Worm (Caenorhabditis elegans) whole organism, mixed stage, embryonic: ENCODE measurements around the gene C04F5.2.

Source experiments
- M03D4.4 ChIP-seq: sonication (generic microtip); optimal IDR thresholded peaks from 2 replicates; lab custom pipeline; 2017; ENCODE audit warnings: mild to moderate bottlenecking, missing genetic modification characterization, missing compliant biosample characterization
- bed-3 ChIP-seq: fragments of 200-800 bp; sonication (Bioruptor generic); optimal IDR thresholded peaks from 3 replicates; lab custom pipeline; 2018; ENCODE audit warnings: mild to moderate bottlenecking, missing genetic modification characterization, moderate library complexity, missing compliant biosample characterization
- blmp-1 ChIP-seq: fragments of 150-350 bp; optimal IDR thresholded peaks from 2 replicates; lab custom pipeline; 2014; ENCODE audit warnings: missing biosample characterization, missing genetic modification characterization
- ceh-39 ChIP-seq: fragments of 150-350 bp; optimal IDR thresholded peaks from 2 replicates; lab custom pipeline; 2014; ENCODE audit warnings: missing biosample characterization, missing genetic modification characterization
- ceh-43 ChIP-seq: fragments of 200-800 bp; sonication (Bioruptor generic); optimal IDR thresholded peaks from 2 replicates; lab custom pipeline; 2018; ENCODE audit warnings: mild to moderate bottlenecking, missing genetic modification characterization, moderate library complexity, missing compliant biosample characterization
- ceh-83 ChIP-seq: fragments of 200-800 bp; sonication (Bioruptor generic); optimal IDR thresholded peaks from 2 replicates; lab custom pipeline; 2018; ENCODE audit warnings: mild to moderate bottlenecking, missing genetic modification characterization, missing compliant biosample characterization
- ces-1 ChIP-seq: fragments of 150-350 bp; optimal IDR thresholded peaks from 2 replicates; lab custom pipeline; 2014; ENCODE audit warnings: missing biosample characterization, missing genetic modification reagents, missing genetic modification characterization
- cnd-1 ChIP-seq: fragments of 200-800 bp; sonication (Bioruptor generic); optimal IDR thresholded peaks from 2 replicates; lab custom pipeline; 2018; ENCODE audit warnings: mild to moderate bottlenecking, missing genetic modification characterization, missing compliant biosample characterization
- drap-1 ChIP-seq: fragments of 200-800 bp; sonication (Bioruptor generic); optimal IDR thresholded peaks from 3 replicates; lab custom pipeline; 2018; ENCODE audit warnings: mild to moderate bottlenecking, missing genetic modification characterization, missing compliant biosample characterization
- elt-1 ChIP-seq: sonication (generic microtip); optimal IDR thresholded peaks from 2 replicates; lab custom pipeline; 2017; ENCODE audit warnings: missing genetic modification characterization, mild to moderate bottlenecking, missing compliant biosample characterization, antibody characterized with exemption, moderate library complexity, borderline replicate concordance; ENCODE audit not compliant: insufficient read depth
- elt-3 ChIP-seq: fragments of 150-350 bp; optimal IDR thresholded peaks from 2 replicates; lab custom pipeline; 2014; ENCODE audit warnings: missing biosample characterization, missing genetic modification characterization
- flh-1 ChIP-seq: fragments of 200-800 bp; sonication (Bioruptor generic); optimal IDR thresholded peaks from 2 replicates; lab custom pipeline; 2018; ENCODE audit warnings: mild to moderate bottlenecking, missing genetic modification characterization, moderate library complexity, missing compliant biosample characterization
- ham-2 ChIP-seq: fragments of 200-800 bp; sonication (Bioruptor generic); optimal IDR thresholded peaks from 2 replicates; lab custom pipeline; 2018; ENCODE audit warnings: mild to moderate bottlenecking, missing genetic modification characterization, missing compliant biosample characterization
- hlh-1 ChIP-seq: fragments of 150-350 bp; optimal IDR thresholded peaks from 2 replicates; lab custom pipeline; 2014; ENCODE audit warnings: missing biosample characterization, missing genetic modification reagents, missing genetic modification characterization
- lin-13 ChIP-seq: fragments of 150-350 bp; optimal IDR thresholded peaks from 2 replicates; lab custom pipeline; 2014; ENCODE audit warnings: missing biosample characterization, missing genetic modification characterization
- lin-32 ChIP-seq: fragments of 200-800 bp; sonication (Bioruptor generic); optimal IDR thresholded peaks from 2 replicates; lab custom pipeline; 2018; ENCODE audit warnings: mild to moderate bottlenecking, missing genetic modification characterization, missing compliant biosample characterization
- lsy-2 ChIP-seq: fragments of 150-350 bp; optimal IDR thresholded peaks from 2 replicates; lab custom pipeline; 2014; ENCODE audit warnings: missing biosample characterization, missing genetic modification characterization
- mab-5 ChIP-seq: fragments of 150-350 bp; optimal IDR thresholded peaks from 2 replicates; lab custom pipeline; 2014; ENCODE audit warnings: missing biosample characterization, missing genetic modification characterization
- mep-1 ChIP-seq: fragments of 150-350 bp; optimal IDR thresholded peaks from 2 replicates; lab custom pipeline; 2017; ENCODE audit warnings: missing biosample characterization, missing genetic modification reagents, missing genetic modification characterization, inconsistent platforms
- mls-2 ChIP-seq: sonication (generic microtip); optimal IDR thresholded peaks from 2 replicates; lab custom pipeline; 2016; ENCODE audit warnings: mild to moderate bottlenecking, missing genetic modification characterization, moderate library complexity, missing compliant biosample characterization
- nhr-12 ChIP-seq: fragments of 150-350 bp; optimal IDR thresholded peaks from 2 replicates; lab custom pipeline; 2014; ENCODE audit warnings: missing biosample characterization, missing genetic modification characterization
- nhr-2 ChIP-seq: fragments of 150-350 bp; optimal IDR thresholded peaks from 2 replicates; lab custom pipeline; 2014; ENCODE audit warnings: missing biosample characterization, missing genetic modification characterization
- nhr-237 ChIP-seq: fragments of 150-350 bp; optimal IDR thresholded peaks from 2 replicates; lab custom pipeline; 2014; ENCODE audit warnings: missing biosample characterization, missing genetic modification characterization
- nhr-28 ChIP-seq: fragments of 150-350 bp; optimal IDR thresholded peaks from 2 replicates; lab custom pipeline; 2014; ENCODE audit warnings: missing biosample characterization, missing genetic modification characterization
- nhr-76 ChIP-seq: sonication (generic microtip); optimal IDR thresholded peaks from 2 replicates; lab custom pipeline; 2017; ENCODE audit warnings: missing biosample characterization, missing genetic modification characterization
- pha-4 ChIP-seq: fragments of 150-350 bp; optimal IDR thresholded peaks from 2 replicates; lab custom pipeline; 2018; ENCODE audit warnings: missing biosample characterization, missing genetic modification reagents, missing genetic modification characterization
- sem-2 ChIP-seq: fragments of 200-800 bp; sonication (Bioruptor generic); optimal IDR thresholded peaks from 2 replicates; lab custom pipeline; 2018; ENCODE audit warnings: mild to moderate bottlenecking, missing genetic modification characterization, missing compliant biosample characterization
- snpc-4 ChIP-seq: fragments of 150-350 bp; optimal IDR thresholded peaks from 2 replicates; lab custom pipeline; 2014; ENCODE audit warnings: missing biosample characterization, missing genetic modification characterization
- sptf-1 ChIP-seq: sonication (generic microtip); optimal IDR thresholded peaks from 2 replicates; lab custom pipeline; 2017; ENCODE audit warnings: mild to moderate bottlenecking, missing genetic modification characterization, moderate library complexity, missing compliant biosample characterization
- tbx-8 ChIP-seq: fragments of 200-800 bp; sonication (Bioruptor generic); optimal IDR thresholded peaks from 2 replicates; lab custom pipeline; 2018; ENCODE audit warnings: mild to moderate bottlenecking, missing genetic modification characterization, moderate library complexity, missing compliant biosample characterization
- unc-120 ChIP-seq: sonication (generic microtip); optimal IDR thresholded peaks from 2 replicates; lab custom pipeline; 2017; ENCODE audit warnings: missing genetic modification characterization, missing compliant biosample characterization; ENCODE audit not compliant: poor library complexity, severe bottlenecking
- unc-39 ChIP-seq: fragments of 150-350 bp; optimal IDR thresholded peaks from 2 replicates; lab custom pipeline; 2014; ENCODE audit warnings: missing biosample characterization, missing genetic modification characterization
- unc-62 ChIP-seq: fragments of 150-350 bp; optimal IDR thresholded peaks from 2 replicates; lab custom pipeline; 2014; ENCODE audit warnings: missing biosample characterization, missing genetic modification reagents, missing genetic modification characterization
- zip-8 ChIP-seq: fragments of 150-350 bp; optimal IDR thresholded peaks from 2 replicates; lab custom pipeline; 2014; ENCODE audit warnings: missing biosample characterization, missing genetic modification characterization
- ztf-11 ChIP-seq: fragments of 150-350 bp; optimal IDR thresholded peaks from 2 replicates; lab custom pipeline; 2014; ENCODE audit warnings: missing biosample characterization, missing genetic modification characterization

Gene C04F5.2

ce11 chrV:5049333-5049942, 47.5 kb downstream of the C04F5.2 start, which contains the start of the genes pqn-51 and K11D12.14:
TSS of gene pqn-51 (plus strand) at chrV:5049607.
TSS of gene K11D12.14 (plus strand) at chrV:5049636.
- TF ChIP-seq bed-3 (GFP tag; lab: Kevin White, UChicago), result peak; percentile 35
- TF ChIP-seq pha-4 (tag; lab: Kevin White, UChicago), result peak; percentile 42
- TF ChIP-seq sem-2 (GFP tag; lab: Kevin White, UChicago), result no peak
- no peak for TF ChIP-seq unc-39 (tag; lab: Kevin White, UChicago)
- peak; percentile 3 for TF ChIP-seq mep-1 (tag; lab: Kevin White, UChicago)
- no peak for TF ChIP-seq nhr-76 (tag; lab: Kevin White, UChicago)
- TF ChIP-seq ceh-43, result no peak
- peak; percentile 92 for TF ChIP-seq nhr-237
- peak; percentile 63 for TF ChIP-seq lsy-2 (tag; lab: Kevin White, UChicago)
- TF ChIP-seq nhr-28, result no peak
- TF ChIP-seq elt-1 (tag; lab: Kevin White, UChicago), result no peak
- peak; percentile 87 for TF ChIP-seq ces-1 (GFP tag; lab: Kevin White, UChicago)
- no peak for TF ChIP-seq ceh-39 (tag; lab: Kevin White, UChicago)
- no peak for TF ChIP-seq mls-2
- peak; percentile 28 for TF ChIP-seq sptf-1 (tag; lab: Kevin White, UChicago)
- TF ChIP-seq zip-8, result no peak
- no peak for TF ChIP-seq cnd-1
- no peak for TF ChIP-seq ceh-83
- no peak for TF ChIP-seq lin-32 (GFP tag; lab: Kevin White, UChicago)
- no peak for TF ChIP-seq ham-2 (GFP tag; lab: Kevin White, UChicago)
- TF ChIP-seq tbx-8 (GFP tag; lab: Kevin White, UChicago), result peak; percentile 37
- no peak for TF ChIP-seq flh-1 (GFP tag; lab: Kevin White, UChicago)
- TF ChIP-seq elt-3 (tag; lab: Kevin White, UChicago), result no peak
- no peak for TF ChIP-seq snpc-4 (tag; lab: Kevin White, UChicago)
- peak; percentile 95 for TF ChIP-seq unc-120 (tag; lab: Kevin White, UChicago)
- TF ChIP-seq ztf-11 (tag; lab: Kevin White, UChicago), result peak; percentile 10
- peak; percentile 73 for TF ChIP-seq unc-62
- peak; percentile 61 for TF ChIP-seq drap-1 (GFP tag; lab: Kevin White, UChicago)
- no peak for TF ChIP-seq nhr-12 (tag; lab: Kevin White, UChicago)
- peak; percentile 42 for TF ChIP-seq lin-13 (tag; lab: Kevin White, UChicago)
- TF ChIP-seq blmp-1, result peak; percentile 88
- TF ChIP-seq mab-5 (tag; lab: Kevin White, UChicago), result no peak
- no peak for TF ChIP-seq nhr-2 (tag; lab: Kevin White, UChicago)
- no peak for TF ChIP-seq M03D4.4 (tag; lab: Kevin White, UChicago)
- TF ChIP-seq hlh-1 (tag; lab: Kevin White, UChicago), result peak; percentile 53

- no peak for TF ChIP-seq hlh-1 (tag; lab: Kevin White, UChicago)
- TF ChIP-seq nhr-76 (tag; lab: Kevin White, UChicago), result no peak
- no peak for TF ChIP-seq ceh-83
- TF ChIP-seq ztf-11 (tag; lab: Kevin White, UChicago), result no peak
- no peak for TF ChIP-seq ceh-39 (tag; lab: Kevin White, UChicago)
- no peak for TF ChIP-seq sptf-1 (tag; lab: Kevin White, UChicago)
- no peak for TF ChIP-seq unc-62
- TF ChIP-seq nhr-28, result no peak
- TF ChIP-seq mls-2, result no peak
- TF ChIP-seq unc-120 (tag; lab: Kevin White, UChicago), result no peak
- TF ChIP-seq nhr-12 (tag; lab: Kevin White, UChicago), result no peak
- TF ChIP-seq elt-3 (tag; lab: Kevin White, UChicago), result no peak
- TF ChIP-seq nhr-2 (tag; lab: Kevin White, UChicago), result no peak
Observed at ce11 chrV:5046558-5046957, 50.4 kb downstream of the C04F5.2 start.

ce11 chrV:5046103-5046502, 50.8 kb downstream of the C04F5.2 start, which contains the start of gene exc-14:
TSS of gene exc-14 (minus strand) at chrV:5046203.
- TF ChIP-seq cnd-1 (no peak), flh-1 (GFP tag; lab: Kevin White, UChicago) (no peak), ham-2 (GFP tag; lab: Kevin White, UChicago) (no peak), zip-8 (no peak), nhr-237 (no peak), mab-5 (tag; lab: Kevin White, UChicago) (no peak), ceh-39 (tag; lab: Kevin White, UChicago) (no peak), lsy-2 (tag; lab: Kevin White, UChicago) (no peak), sem-2 (GFP tag; lab: Kevin White, UChicago) (no peak)
